Fruit fly (Drosophila melanogaster) whole organism, adult: ENCODE data around the gene pcx.
A peak's percentile ranks its signal among the peaks of the same experiment; 100 is the strongest.

Experiments
- CG11617 ChIP-seq: fragments of 200-800 bp; sonication (Bioruptor generic); optimal IDR thresholded peaks from 2 replicates; lab custom pipeline; 2017; ENCODE audit warnings: mild to moderate bottlenecking, missing biosample characterization, missing genetic modification reagents, missing genetic modification characterization
- CG12768 ChIP-seq: fragments of 200-800 bp; sonication (Bioruptor generic); optimal IDR thresholded peaks from 2 replicates; lab custom pipeline; 2017; ENCODE audit warnings: missing biosample characterization, missing genetic modification characterization, mild to moderate bottlenecking, moderate library complexity, missing genetic modification reagents
- CG14711 ChIP-seq: fragments of 200-800 bp; sonication (Bioruptor generic); optimal IDR thresholded peaks from 2 replicates; lab custom pipeline; 2018; ENCODE audit warnings: missing biosample characterization, mild to moderate bottlenecking, missing genetic modification characterization, moderate library complexity
- CG1620 ChIP-seq: fragments of 200-800 bp; sonication (Bioruptor generic); optimal IDR thresholded peaks from 2 replicates; lab custom pipeline; 2016; ENCODE audit warnings: missing biosample characterization, missing genetic modification characterization
- CG33017 ChIP-seq: fragments of 200-800 bp; sonication (Bioruptor generic); optimal IDR thresholded peaks from 2 replicates; lab custom pipeline; 2018; ENCODE audit warnings: missing biosample characterization, mild to moderate bottlenecking, missing genetic modification characterization, moderate library complexity
- CG5204 ChIP-seq: fragments of 200-800 bp; sonication (Bioruptor generic); optimal IDR thresholded peaks from 2 replicates; lab custom pipeline; 2016; ENCODE audit warnings: missing biosample characterization, missing genetic modification characterization
- CG7045 ChIP-seq: fragments of 200-800 bp; sonication (Bioruptor generic); optimal IDR thresholded peaks from 2 replicates; lab custom pipeline; 2017; ENCODE audit warnings: missing biosample characterization, mild to moderate bottlenecking, missing genetic modification characterization
- CG7101 ChIP-seq: fragments of 200-800 bp; sonication (Bioruptor generic); optimal IDR thresholded peaks from 2 replicates; lab custom pipeline; 2018; ENCODE audit warnings: missing biosample characterization, mild to moderate bottlenecking, missing genetic modification characterization, moderate library complexity
- Clk ChIP-seq: fragments of 200-800 bp; sonication (Bioruptor generic); optimal IDR thresholded peaks from 2 replicates; lab custom pipeline; 2017; ENCODE audit warnings: missing biosample characterization, missing genetic modification characterization
- Crg-1 ChIP-seq: fragments of 200-800 bp; sonication (Bioruptor generic); optimal IDR thresholded peaks from 2 replicates; lab custom pipeline; 2016; ENCODE audit warnings: missing biosample characterization, missing genetic modification characterization
- Hr96 ChIP-seq: fragments of 200-800 bp; sonication (Bioruptor generic); optimal IDR thresholded peaks from 2 replicates; lab custom pipeline; 2016; ENCODE audit warnings: missing biosample characterization, missing genetic modification characterization
- Mnt ChIP-seq: fragments of 200-800 bp; sonication (Bioruptor generic); optimal IDR thresholded peaks from 2 replicates; lab custom pipeline; 2016; ENCODE audit warnings: missing biosample characterization, mild to moderate bottlenecking, missing genetic modification characterization
- bab1 ChIP-seq: fragments of 200-800 bp; sonication (Bioruptor generic); optimal IDR thresholded peaks from 3 replicates; lab custom pipeline; 2019; ENCODE audit warnings: missing biosample characterization, mild to moderate bottlenecking, missing genetic modification characterization, moderate library complexity
- cic ChIP-seq: fragments of 200-800 bp; sonication (Bioruptor generic); optimal IDR thresholded peaks from 2 replicates; lab custom pipeline; 2017; ENCODE audit warnings: missing biosample characterization, mild to moderate bottlenecking, missing genetic modification characterization, moderate library complexity
- cnc ChIP-seq, 2 experiments: fragments of >200 bp; optimal IDR thresholded peaks; 2 replicates each; lab custom pipeline; 2017
- kay ChIP-seq: fragments of 200-800 bp; sonication (Bioruptor generic); peaks from one replicate; lab custom pipeline; 2016; ENCODE audit warnings: missing biosample characterization, missing genetic modification characterization, borderline replicate concordance
- ovo ChIP-seq: fragments of 200-800 bp; sonication (Bioruptor generic); optimal IDR thresholded peaks from 2 replicates; lab custom pipeline; 2016; ENCODE audit warnings: missing biosample characterization, missing genetic modification characterization
- pad ChIP-seq: fragments of 200-800 bp; sonication (Bioruptor generic); optimal IDR thresholded peaks from 3 replicates; lab custom pipeline; 2017; ENCODE audit warnings: missing biosample characterization, missing genetic modification characterization, mild to moderate bottlenecking, moderate library complexity, missing genetic modification reagents
- tj ChIP-seq: fragments of 200-800 bp; sonication (Bioruptor generic); optimal IDR thresholded peaks from 3 replicates; lab custom pipeline; 2017; ENCODE audit warnings: missing biosample characterization, mild to moderate bottlenecking, missing genetic modification characterization, moderate library complexity
- toe ChIP-seq: fragments of 200-800 bp; sonication (Bioruptor generic); optimal IDR thresholded peaks from 2 replicates; lab custom pipeline; 2016; ENCODE audit warnings: missing biosample characterization, missing genetic modification characterization

Gene pcx

DNA sequence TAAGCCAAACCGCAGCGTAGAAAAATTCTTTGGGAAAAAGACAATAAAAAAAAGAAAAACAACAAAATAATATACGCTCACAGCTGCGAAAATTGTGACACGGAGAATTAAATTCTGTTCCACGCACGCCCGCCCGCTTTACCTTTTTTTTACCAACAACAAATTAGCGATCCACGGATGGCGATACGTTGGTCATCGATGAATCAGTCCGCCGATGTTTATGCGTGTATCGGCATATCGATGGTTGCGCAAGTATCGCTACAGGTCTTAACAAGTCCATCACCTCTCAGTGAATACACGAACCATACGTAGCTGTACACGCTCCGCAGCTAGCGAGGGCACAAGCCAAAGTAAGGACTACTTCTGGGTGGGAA is 45.4 kb downstream of the pcx start, which contains the start of gene CG2924:
Gene CG2924, minus strand, starts transcription at position 205 of the 374 bp plus-strand sequence.
- peak; percentile 81 for TF ChIP-seq Mnt (GFP tag; lab: Kevin White, UChicago)
- peak; percentile 51 for TF ChIP-seq kay (GFP tag; lab: Kevin White, UChicago)
- no peak for TF ChIP-seq pad (GFP tag; lab: Kevin White, UChicago)
- peak; percentile 82 for TF ChIP-seq CG1620 (GFP tag; lab: Kevin White, UChicago)
- peak; percentile 12 for TF ChIP-seq Clk
- TF ChIP-seq CG14711 (tag; lab: Kevin White, UChicago) = peak; percentile 42
- no peak for TF ChIP-seq cnc (optimal IDR thresholded peaks at IDR 0.05; lab: Kevin White, UChicago)
- no peak for TF ChIP-seq CG11617
- no peak for TF ChIP-seq CG33017 (tag; lab: Kevin White, UChicago)
- peak; percentile 87 for TF ChIP-seq tj (GFP tag; lab: Kevin White, UChicago)
- TF ChIP-seq cic (GFP tag; lab: Kevin White, UChicago) = peak; percentile 44
- peak; percentile 62 for TF ChIP-seq CG7101 (tag; lab: Kevin White, UChicago)
- TF ChIP-seq toe (GFP tag; lab: Kevin White, UChicago) = peak; percentile 43
- TF ChIP-seq Hr96 = no peak
- TF ChIP-seq bab1 (GFP tag; lab: Kevin White, UChicago) = peak; percentile 92
- peak; percentile 63 for TF ChIP-seq ovo (GFP tag; lab: Kevin White, UChicago)
- TF ChIP-seq CG5204 (GFP tag; lab: Kevin White, UChicago) = no peak
- TF ChIP-seq Crg-1 (GFP tag; lab: Kevin White, UChicago) = peak; percentile 63
- TF ChIP-seq CG12768 = no peak
- no peak for TF ChIP-seq CG7045 (GFP tag; lab: Kevin White, UChicago)

DNA sequence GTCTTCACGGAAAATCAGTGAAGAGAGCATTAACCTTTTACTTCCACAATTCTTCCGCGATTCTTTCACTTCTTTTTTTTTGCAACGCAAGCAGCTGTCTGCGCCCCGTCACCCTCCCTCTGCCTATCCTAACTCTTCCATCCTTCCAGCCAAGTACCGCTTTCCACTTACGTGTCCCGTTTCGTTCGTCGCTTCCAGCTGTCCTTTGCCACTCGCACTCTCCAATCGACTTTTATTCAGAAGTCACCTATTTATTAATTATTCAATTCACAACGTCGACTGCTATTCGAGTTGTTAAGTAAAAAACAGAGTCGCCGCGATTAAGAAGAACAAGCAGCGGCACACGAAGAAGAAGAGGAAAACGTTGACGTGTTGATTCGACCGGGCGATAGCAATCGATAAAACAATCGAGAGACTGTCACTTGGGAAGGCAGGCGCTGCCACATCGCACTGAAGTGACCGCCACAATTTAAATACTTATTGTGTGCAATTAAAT is 49.7 kb downstream of the pcx start, which contains the start of gene Grp170:
Gene Grp170, minus strand, starts transcription at position 365 of the 496 bp plus-strand sequence.
- TF ChIP-seq CG7045 (GFP tag; lab: Kevin White, UChicago) (no peak), CG1620 (GFP tag; lab: Kevin White, UChicago) (no peak), Mnt (GFP tag; lab: Kevin White, UChicago) (peak; percentile 76), Clk (no peak), pad (GFP tag; lab: Kevin White, UChicago) (peak; percentile 0), toe (GFP tag; lab: Kevin White, UChicago) (no peak), CG11617 (peak; percentile 21), CG14711 (tag; lab: Kevin White, UChicago) (peak; percentile 15), cic (GFP tag; lab: Kevin White, UChicago) (no peak), Hr96 (no peak), bab1 (GFP tag; lab: Kevin White, UChicago) (peak; percentile 53)

DNA sequence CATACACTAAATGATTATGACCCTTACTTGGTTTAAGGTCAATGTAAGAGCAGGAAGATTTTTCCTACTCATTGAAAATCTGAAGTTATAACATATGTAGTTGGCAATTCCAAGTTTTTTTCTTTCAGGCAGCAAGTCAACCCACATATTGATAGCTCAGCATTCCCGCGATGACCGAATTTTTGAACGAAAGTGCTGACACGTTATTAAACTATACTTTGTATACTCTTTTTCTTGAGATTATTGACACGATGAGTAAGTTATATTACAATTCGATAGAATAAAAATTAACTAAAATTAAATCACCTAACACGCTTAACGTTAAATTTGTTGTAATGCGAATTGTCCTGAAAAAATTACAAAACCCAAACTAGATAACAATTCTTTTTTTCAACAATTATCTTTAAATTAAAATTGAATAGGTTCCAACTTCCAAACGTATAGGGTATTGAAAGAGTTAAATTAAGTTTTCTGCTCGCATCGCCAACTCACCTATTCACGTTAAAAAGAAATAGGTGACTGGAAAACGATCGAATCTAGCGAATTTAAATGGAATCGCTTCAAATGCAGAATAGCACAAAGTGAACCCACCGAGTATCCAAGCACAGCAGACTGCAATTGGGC is 50.3 kb downstream of the pcx start, which contains the start of gene Vml:
Gene Vml, plus strand, starts transcription at position 574 of the 624 bp plus-strand sequence.
- TF ChIP-seq cic (GFP tag; lab: Kevin White, UChicago) = no peak
- no peak for TF ChIP-seq Clk
- no peak for TF ChIP-seq Mnt (GFP tag; lab: Kevin White, UChicago)
- TF ChIP-seq tj (GFP tag; lab: Kevin White, UChicago) = peak; percentile 95
- TF ChIP-seq kay (GFP tag; lab: Kevin White, UChicago) = no peak

DNA sequence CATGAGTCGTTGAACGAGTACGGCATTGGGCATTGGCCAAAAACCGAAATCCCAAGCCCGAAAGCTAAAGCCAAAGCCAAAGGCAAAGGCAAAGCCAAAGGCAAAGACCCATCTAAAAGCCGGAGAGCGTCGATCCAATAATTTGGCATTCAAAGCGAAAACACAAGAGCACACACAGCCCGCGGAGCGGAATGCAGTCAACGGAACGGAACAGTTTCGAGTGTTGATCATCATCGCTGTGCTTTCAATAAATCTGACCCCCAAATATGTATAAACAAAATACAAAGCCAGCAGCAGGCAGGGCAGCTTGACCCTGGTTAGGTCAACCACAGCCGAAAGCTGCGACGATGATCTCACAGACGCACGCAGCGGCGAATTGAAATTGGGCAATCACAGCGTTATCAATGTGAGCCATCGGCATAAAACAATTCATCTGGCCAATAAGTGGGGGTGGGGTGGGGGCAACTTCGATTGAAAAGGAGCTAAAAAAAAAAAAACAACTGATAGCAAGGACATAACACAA is 53.7 kb downstream of the pcx start:
- TF ChIP-seq bab1 (GFP tag; lab: Kevin White, UChicago) = no peak
- no peak for TF ChIP-seq Crg-1 (GFP tag; lab: Kevin White, UChicago)
- no peak for TF ChIP-seq Clk
- TF ChIP-seq toe (GFP tag; lab: Kevin White, UChicago) = no peak
- no peak for TF ChIP-seq cnc (optimal IDR thresholded peaks at IDR 0.05; lab: Kevin White, UChicago)
- TF ChIP-seq tj (GFP tag; lab: Kevin White, UChicago) = no peak
- no peak for TF ChIP-seq CG1620 (GFP tag; lab: Kevin White, UChicago)
- no peak for TF ChIP-seq CG7045 (GFP tag; lab: Kevin White, UChicago)
- no peak for TF ChIP-seq cic (GFP tag; lab: Kevin White, UChicago)
- TF ChIP-seq kay (GFP tag; lab: Kevin White, UChicago) = no peak
- no peak for TF ChIP-seq Mnt (GFP tag; lab: Kevin White, UChicago)
- TF ChIP-seq CG33017 (tag; lab: Kevin White, UChicago) = no peak
- no peak for TF ChIP-seq CG12768
- TF ChIP-seq ovo (GFP tag; lab: Kevin White, UChicago) = no peak
- TF ChIP-seq CG14711 (tag; lab: Kevin White, UChicago) = no peak

DNA sequence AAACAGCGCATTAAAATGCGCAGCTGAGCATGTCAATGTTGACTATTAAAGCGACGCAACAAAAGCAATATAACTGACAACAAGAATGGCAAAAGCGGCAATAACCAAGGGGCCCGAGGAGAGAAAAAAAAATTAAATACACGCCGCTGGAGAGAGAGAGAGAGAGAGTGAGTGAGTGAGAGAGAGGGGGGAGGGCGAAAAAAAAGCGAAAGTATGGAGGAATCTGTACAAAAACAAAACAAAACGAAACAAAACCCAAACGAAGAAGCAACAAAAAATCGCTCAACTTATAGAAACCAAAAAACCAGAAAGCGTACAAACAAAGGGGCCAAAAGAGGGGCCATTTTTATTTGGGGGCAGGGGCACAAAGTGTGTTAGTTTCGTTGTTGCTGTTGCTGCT is 58.4 kb downstream of the pcx start:
- TF ChIP-seq ovo (GFP tag; lab: Kevin White, UChicago) (no peak), pad (GFP tag; lab: Kevin White, UChicago) (no peak), Mnt (GFP tag; lab: Kevin White, UChicago) (no peak), cic (GFP tag; lab: Kevin White, UChicago) (no peak), tj (GFP tag; lab: Kevin White, UChicago) (no peak), CG5204 (GFP tag; lab: Kevin White, UChicago) (no peak), toe (GFP tag; lab: Kevin White, UChicago) (no peak), CG33017 (tag; lab: Kevin White, UChicago) (no peak), CG14711 (tag; lab: Kevin White, UChicago) (no peak), cnc (optimal IDR thresholded peaks at IDR 0.05; lab: Kevin White, UChicago) (no peak), bab1 (GFP tag; lab: Kevin White, UChicago) (no peak), CG1620 (GFP tag; lab: Kevin White, UChicago) (no peak), Clk (no peak)
